Fruit fly (Drosophila melanogaster): ENCODE measurements around the gene NimA.
A peak's percentile ranks its signal among the peaks of the same experiment; 100 is the strongest.

The NimA gene

dm6 chr2L:14011591-14012303 is 54.4 kb downstream of the NimA start (continued):
- no peak for TF ChIP-seq zen2 (GFP tag; IDR thresholded peaks at IDR 0.05; ENCODE audit: partially characterized antibody)
- peak; percentile 75 for TF ChIP-seq Atf6 (GFP tag; IDR thresholded peaks at IDR 0.05)
- TF ChIP-seq br (optimal IDR thresholded peaks at IDR 0.05), result no peak
- no peak for TF ChIP-seq CG4328 (GFP tag; optimal IDR thresholded peaks at IDR 0.05)
- peak; percentile 58; the same call in 1 of the 2 replicates for TF ChIP-seq Adf1 (GFP tag; IDR thresholded peaks at IDR 0.05)
- TF ChIP-seq CG11247 (GFP tag; IDR thresholded peaks at IDR 0.05), result peak; percentile 31; the same call in 1 of the 2 replicates
- TF ChIP-seq sob (GFP tag; IDR thresholded peaks at IDR 0.05), result peak; percentile 64
- TF ChIP-seq CG12155 (GFP tag; optimal IDR thresholded peaks at IDR 0.05), result peak; percentile 36
- TF ChIP-seq Hmx (GFP tag; optimal IDR thresholded peaks at IDR 0.05), result no peak
- peak; percentile 30 for TF ChIP-seq Fer3 (tag; optimal IDR thresholded peaks at IDR 0.05)
- TF ChIP-seq Deaf1 (tag; optimal IDR thresholded peaks at IDR 0.05), result no peak
- TF ChIP-seq CG10147 (GFP tag; optimal IDR thresholded peaks at IDR 0.05), result peak; percentile 8
- TF ChIP-seq CG4730 (GFP tag; IDR thresholded peaks at IDR 0.05), result no peak
- TF ChIP-seq CG9817 (tag; optimal IDR thresholded peaks at IDR 0.05), result no peak
- TF ChIP-seq CG9932 (GFP tag; IDR thresholded peaks at IDR 0.05), result peak; percentile 76
- TF ChIP-seq CG4424 (GFP tag; optimal IDR thresholded peaks at IDR 0.05), result peak; percentile 40
- no peak for TF ChIP-seq kay (GFP tag; optimal IDR thresholded peaks at IDR 0.05)
- TF ChIP-seq Oaz (GFP tag; IDR thresholded peaks at IDR 0.05), result 0 out of 2 replicates have a peak, but pooled peaks have one; percentile 10
- TF ChIP-seq CG33213 (GFP tag; optimal IDR thresholded peaks at IDR 0.05), result peak; percentile 4
- TF ChIP-seq fd102C (GFP tag; optimal IDR thresholded peaks at IDR 0.05), result no peak
- peak; percentile 34 for TF ChIP-seq CG6854 (GFP tag; optimal IDR thresholded peaks at IDR 0.05)
- no peak for TF ChIP-seq CG3163 (GFP tag; optimal IDR thresholded peaks at IDR 0.05)
- no peak; the same call in 2 of the 3 replicates for TF ChIP-seq CG34224 (GFP tag; IDR thresholded peaks at IDR 0.05; ENCODE audit: partially characterized antibody)
- peak; percentile 56 for TF ChIP-seq PHDP (tag; optimal IDR thresholded peaks at IDR 0.05)
- TF ChIP-seq E2f1 (GFP tag; IDR thresholded peaks at IDR 0.05), result peak; percentile 38; the same call in 1 of the 2 replicates
- no peak for TF ChIP-seq Abd-B (GFP tag; optimal IDR thresholded peaks at IDR 0.05)
- TF ChIP-seq CG9876 (GFP tag; optimal IDR thresholded peaks at IDR 0.05), result no peak
- peak; percentile 31 for TF ChIP-seq CG17385 (GFP tag; optimal IDR thresholded peaks at IDR 0.05)
- TF ChIP-seq CG15011 (GFP tag; optimal IDR thresholded peaks at IDR 0.05), result peak; percentile 21
- peak in 1 of 2 experiments; percentile 50 for TF ChIP-seq bsh (GFP tag; optimal IDR thresholded peaks at IDR 0.05)
- no peak for TF ChIP-seq stwl (tag; optimal IDR thresholded peaks at IDR 0.05)
- peak; percentile 13 for TF ChIP-seq CG7987 (GFP tag; optimal IDR thresholded peaks at IDR 0.05)
- peak; percentile 54 for TF ChIP-seq Ets65A (GFP tag)
- peak; percentile 84 for TF ChIP-seq vvl (GFP tag; IDR thresholded peaks at IDR 0.05)
- peak; percentile 58 for TF ChIP-seq Ada2b (GFP tag; IDR thresholded peaks at IDR 0.05)
- TF ChIP-seq H2.0 (GFP tag; IDR thresholded peaks at IDR 0.05), result peak; percentile 53; the same call in 1 of the 2 replicates
- no peak for TF ChIP-seq CG10431 (GFP tag; optimal IDR thresholded peaks at IDR 0.05)
- peak; percentile 39; the same call in 1 of the 2 replicates for TF ChIP-seq al (GFP tag; IDR thresholded peaks at IDR 0.05)
- peak; percentile 62 for TF ChIP-seq CG7839 (tag; optimal IDR thresholded peaks at IDR 0.05)
- TF ChIP-seq dmrt99B (tag; optimal IDR thresholded peaks at IDR 0.05), result peak; percentile 49
- no peak for TF ChIP-seq cas (GFP tag; IDR thresholded peaks at IDR 0.05)
- peak; percentile 23 for TF ChIP-seq CG18619 (GFP tag; optimal IDR thresholded peaks at IDR 0.05)
- peak; percentile 1 for TF ChIP-seq CG5180 (GFP tag; optimal IDR thresholded peaks at IDR 0.05)
- TF ChIP-seq wdn (GFP tag; IDR thresholded peaks at IDR 0.05), result peak; percentile 41; the same call in 1 of the 2 replicates
- TF ChIP-seq Hr51 (GFP tag; optimal IDR thresholded peaks at IDR 0.05), result peak in 1 of 2 experiments; percentile 50
- peak; percentile 15 for TF ChIP-seq Oli (tag; optimal IDR thresholded peaks at IDR 0.05)
- no peak for TF ChIP-seq CG34422 (GFP tag; IDR thresholded peaks at IDR 0.05)
- peak; percentile 70 for TF ChIP-seq Fer1 (GFP tag; optimal IDR thresholded peaks at IDR 0.05)
- TF ChIP-seq Gsc (GFP tag; IDR thresholded peaks at IDR 0.05), result no peak
